Fruit fly (Drosophila melanogaster) whole organism, wandering third instar larva: ENCODE data around the gene CG17672.

Experiments used
- Abd-B ChIP-seq: fragments of >200 bp; optimal IDR thresholded peaks from 2 replicates; lab custom pipeline; 2017; ENCODE audit warnings: missing biosample characterization, missing genetic modification characterization
- CG32264 ChIP-seq: fragments of 200-800 bp; sonication (Bioruptor generic); optimal IDR thresholded peaks from 2 replicates; lab custom pipeline; 2016; ENCODE audit warnings: missing biosample characterization, missing genetic modification characterization
- CG9705 ChIP-seq: fragments of 200-800 bp; sonication (Bioruptor generic); optimal IDR thresholded peaks from 2 replicates; lab custom pipeline; 2018; ENCODE audit warnings: missing biosample characterization, mild to moderate bottlenecking, missing genetic modification characterization
- CrebA ChIP-seq: fragments of 200-800 bp; sonication (Bioruptor generic); optimal IDR thresholded peaks from 2 replicates; lab custom pipeline; 2016; ENCODE audit warnings: missing biosample characterization, mild to moderate bottlenecking, missing genetic modification characterization, borderline replicate concordance
- Dfd ChIP-seq: fragments of >200 bp; optimal IDR thresholded peaks from 2 replicates; lab custom pipeline; 2017; ENCODE audit warnings: missing biosample characterization, missing genetic modification characterization
- Dif ChIP-seq: fragments of 200-275, 200-300 bp; sonication (Bioruptor generic); optimal IDR thresholded peaks from 2 replicates; lab custom pipeline; 2018; ENCODE audit warnings: missing biosample characterization, missing genetic modification characterization; ENCODE audit not compliant: partially characterized antibody
- GATAd ChIP-seq: sonication (Bioruptor generic); optimal IDR thresholded peaks from 2 replicates; lab custom pipeline; 2016; ENCODE audit warnings: missing biosample characterization, missing genetic modification characterization
- HLH106 ChIP-seq: fragments of 200-800 bp; optimal IDR thresholded peaks from 3 replicates; lab custom pipeline; 2019; ENCODE audit warnings: missing biosample characterization, mild to moderate bottlenecking, missing genetic modification characterization, moderate library complexity
- Hnf4 ChIP-seq: fragments of 200-800 bp; sonication (Bioruptor generic); optimal IDR thresholded peaks from 2 replicates; lab custom pipeline; 2016; ENCODE audit warnings: missing biosample characterization, mild to moderate bottlenecking, missing genetic modification characterization
- Hr78 ChIP-seq: fragments of >200 bp; optimal IDR thresholded peaks from 2 replicates; lab custom pipeline; 2017; ENCODE audit warnings: missing biosample characterization, missing genetic modification characterization
- Hr83 ChIP-seq: fragments of 200-300 bp; sonication (Bioruptor generic); optimal IDR thresholded peaks from 2 replicates; lab custom pipeline; 2016; ENCODE audit warnings: missing biosample characterization, mild to moderate bottlenecking, missing genetic modification characterization, moderate library complexity; ENCODE audit not compliant: poor library complexity, severe bottlenecking
- Jra ChIP-seq: sonication (Bioruptor generic); optimal IDR thresholded peaks from 2 replicates; lab custom pipeline; 2016; ENCODE audit warnings: missing biosample characterization, missing genetic modification characterization
- Mio ChIP-seq: sonication (Bioruptor generic); optimal IDR thresholded peaks from 2 replicates; lab custom pipeline; 2016; ENCODE audit warnings: missing biosample characterization, missing genetic modification characterization
- Myc ChIP-seq: fragments of >200 bp; optimal IDR thresholded peaks from 2 replicates; lab custom pipeline; 2017
- N ChIP-seq: fragments of >200 bp; optimal IDR thresholded peaks from 2 replicates; lab custom pipeline; 2018; ENCODE audit warnings: missing biosample characterization, missing external identifiers, missing genetic modification characterization
- OdsH ChIP-seq: fragments of 200-800 bp; sonication (Bioruptor generic); optimal IDR thresholded peaks from 2 replicates; lab custom pipeline; 2016; ENCODE audit warnings: missing biosample characterization, mild to moderate bottlenecking, missing genetic modification characterization
- Rel ChIP-seq, 2 experiments: fragments of 200-800 bp; sonication (Bioruptor generic) in 1 of 2; optimal IDR thresholded peaks; 2 replicates in 1 of 2; 3 replicates in 1 of 2; lab custom pipeline; 2016 to 2019; ENCODE audit warnings: mild to moderate bottlenecking in 2 of 2, missing biosample characterization in 2 of 2, missing genetic modification characterization in 2 of 2, moderate library complexity in 1 of 2
- Sp1 ChIP-seq: fragments of 200-800 bp; sonication (Bioruptor generic); optimal IDR thresholded peaks from 3 replicates; lab custom pipeline; 2019; ENCODE audit warnings: missing biosample characterization, mild to moderate bottlenecking, missing genetic modification characterization, moderate library complexity
- Vsx2 ChIP-seq: fragments of 200-300, 225-300 bp; sonication (Bioruptor generic); optimal IDR thresholded peaks from 2 replicates; lab custom pipeline; 2018; ENCODE audit warnings: missing biosample characterization, missing genetic modification characterization; ENCODE audit not compliant: partially characterized antibody
- br ChIP-seq: fragments of 200-800 bp; sonication (Bioruptor generic); optimal IDR thresholded peaks from 2 replicates; lab custom pipeline; 2016; ENCODE audit warnings: missing biosample characterization, missing genetic modification characterization
- brk ChIP-seq: fragments of 200-800 bp; sonication (Bioruptor generic); optimal IDR thresholded peaks from 2 replicates; lab custom pipeline; 2016; ENCODE audit warnings: missing biosample characterization, mild to moderate bottlenecking, missing genetic modification characterization
- dl ChIP-seq, 2 experiments: fragments of 175-275, 200-275 bp in 1 of 2; fragments of 200-275 bp in 1 of 2; sonication (Bioruptor generic); optimal IDR thresholded peaks; lab custom pipeline; 2018; ENCODE audit warnings: mild to moderate bottlenecking in 2 of 2, missing biosample characterization in 2 of 2, missing genetic modification characterization in 2 of 2, moderate library complexity in 2 of 2; ENCODE audit not compliant: partially characterized antibody in 2 of 2, insufficient read depth in 1 of 2
- dmrt93B ChIP-seq: fragments of 200-800 bp; sonication (Bioruptor generic); optimal IDR thresholded peaks from 2 replicates; lab custom pipeline; 2018; ENCODE audit warnings: missing biosample characterization, mild to moderate bottlenecking, missing genetic modification characterization
- dsf ChIP-seq: sonication (Bioruptor generic); optimal IDR thresholded peaks from 2 replicates; lab custom pipeline; 2016; ENCODE audit warnings: missing biosample characterization, missing genetic modification characterization, borderline replicate concordance
- ey ChIP-seq: fragments of 200-800 bp; sonication (Bioruptor generic); optimal IDR thresholded peaks from 2 replicates; lab custom pipeline; 2016; ENCODE audit warnings: missing biosample characterization, missing genetic modification characterization
- foxo ChIP-seq, 2 experiments: fragments of 200-800 bp; sonication (Bioruptor generic); optimal IDR thresholded peaks; 2 replicates in 1 of 2; 3 replicates in 1 of 2; lab custom pipeline; 2016 to 2017; ENCODE audit warnings: missing biosample characterization in 2 of 2, missing genetic modification characterization in 2 of 2
- fru ChIP-seq: fragments of 200-800 bp; sonication (Bioruptor generic); optimal IDR thresholded peaks from 3 replicates; lab custom pipeline; 2016; ENCODE audit warnings: missing biosample characterization, mild to moderate bottlenecking, missing genetic modification characterization
- h ChIP-seq: fragments of 200-800 bp; sonication (Bioruptor generic); optimal IDR thresholded peaks from 3 replicates; lab custom pipeline; 2016; ENCODE audit warnings: missing biosample characterization, mild to moderate bottlenecking, missing genetic modification characterization
- jim ChIP-seq: fragments of 175-275, 200-325 bp; sonication (Bioruptor generic); optimal IDR thresholded peaks from 2 replicates; lab custom pipeline; 2016; ENCODE audit warnings: missing biosample characterization, mild to moderate bottlenecking, missing genetic modification characterization
- lola ChIP-seq: fragments of >200 bp; optimal IDR thresholded peaks from 2 replicates; lab custom pipeline; 2017; ENCODE audit warnings: missing biosample characterization, missing genetic modification characterization
- pan ChIP-seq: fragments of >200 bp; optimal IDR thresholded peaks from 2 replicates; lab custom pipeline; 2017
- psq ChIP-seq: fragments of 200-800 bp; sonication (Bioruptor generic); optimal IDR thresholded peaks from 3 replicates; lab custom pipeline; 2017; ENCODE audit warnings: missing biosample characterization, mild to moderate bottlenecking, missing genetic modification characterization, moderate library complexity
- rgr ChIP-seq: fragments of 200-800 bp; sonication (Bioruptor generic); optimal IDR thresholded peaks from 3 replicates; lab custom pipeline; 2016; ENCODE audit warnings: missing biosample characterization, mild to moderate bottlenecking, missing genetic modification characterization
- sage ChIP-seq: fragments of 200-800 bp; sonication (Bioruptor generic); optimal IDR thresholded peaks from 2 replicates; lab custom pipeline; 2016; ENCODE audit warnings: missing biosample characterization, mild to moderate bottlenecking, missing genetic modification characterization
- sv ChIP-seq: fragments of 200-800 bp; sonication (Bioruptor generic); optimal IDR thresholded peaks from 3 replicates; lab custom pipeline; 2016; ENCODE audit warnings: missing biosample characterization, missing genetic modification characterization
- tai ChIP-seq: sonication (Bioruptor generic); optimal IDR thresholded peaks from 2 replicates; lab custom pipeline; 2016; ENCODE audit warnings: missing biosample characterization, missing genetic modification characterization
- usp ChIP-seq: fragments of >200 bp; optimal IDR thresholded peaks from 2 replicates; lab custom pipeline; 2017; ENCODE audit warnings: missing biosample characterization, missing genetic modification characterization
- woc ChIP-seq: sonication (Bioruptor generic); optimal IDR thresholded peaks from 2 replicates; lab custom pipeline; 2016; ENCODE audit warnings: missing biosample characterization, mild to moderate bottlenecking, missing genetic modification characterization

The CG17672 gene

dm6 chr3L:13015823-13016465 lies 12.8 kb upstream of the CG17672 start, which contains the start of gene CG11267:
CG11267 (plus strand) TSS chr3L:13016050.
- no peak for TF ChIP-seq lola
- TF ChIP-seq HLH106 (tag; lab: Kevin White, UChicago): peak; percentile 84
- peak; percentile 38 for TF ChIP-seq sv (GFP tag; lab: Kevin White, UChicago)
- TF ChIP-seq Rel (GFP tag; optimal IDR thresholded peaks at IDR 0.05; lab: Kevin White, UChicago): no peak
- TF ChIP-seq Rel (tag; optimal IDR thresholded peaks at IDR 0.05; lab: Kevin White, UChicago): peak; percentile 41
- peak; percentile 70 for TF ChIP-seq fru (GFP tag; lab: Kevin White, UChicago)
- TF ChIP-seq Hr83 (GFP tag; lab: Kevin White, UChicago): peak; percentile 86
- TF ChIP-seq ey: peak; percentile 67
- TF ChIP-seq Sp1 (GFP tag; lab: Kevin White, UChicago): peak; percentile 81
- TF ChIP-seq CG9705 (GFP tag; lab: Kevin White, UChicago): peak; percentile 82
- TF ChIP-seq Mio (GFP tag; lab: Kevin White, UChicago): no peak
- TF ChIP-seq brk (GFP tag; lab: Kevin White, UChicago): peak; percentile 21
- peak; percentile 60 for TF ChIP-seq sage (GFP tag; lab: Kevin White, UChicago)
- TF ChIP-seq pan (lab: Kevin White, UChicago): no peak
- no peak for TF ChIP-seq Hr78 (GFP tag; lab: Kevin White, UChicago)
- TF ChIP-seq dmrt93B (GFP tag; lab: Kevin White, UChicago): no peak
- TF ChIP-seq rgr: peak; percentile 70
- TF ChIP-seq Dfd: no peak
- peak; percentile 65 for TF ChIP-seq tai
- peak; percentile 77 for TF ChIP-seq h (GFP tag; lab: Kevin White, UChicago)
- TF ChIP-seq Hnf4 (GFP tag; lab: Kevin White, UChicago): peak; percentile 79
- TF ChIP-seq Myc (lab: Kevin White, UChicago): peak; percentile 5
- TF ChIP-seq foxo (GFP tag; optimal IDR thresholded peaks at IDR 0.05; lab: Kevin White, UChicago): peak in 1 of 2 experiments; percentile 80
- TF ChIP-seq Dif (GFP tag; lab: Kevin White, UChicago): no peak
- peak; percentile 46 for TF ChIP-seq psq (GFP tag; lab: Kevin White, UChicago)
- no peak for TF ChIP-seq Abd-B
- TF ChIP-seq N (GFP tag; lab: Kevin White, UChicago): no peak
- TF ChIP-seq CG32264: peak; percentile 36
- peak; percentile 68 for TF ChIP-seq br (GFP tag; lab: Kevin White, UChicago)
- TF ChIP-seq woc (GFP tag; lab: Kevin White, UChicago): peak; percentile 59
- TF ChIP-seq OdsH (GFP tag; lab: Kevin White, UChicago): peak; percentile 49

dm6 chr3L:13017803-13018324 lies 10.9 kb upstream of the CG17672 start, which contains the start of the genes mRpL20 and Icmt:
mRpL20 (minus strand) TSS chr3L:13017867.
Icmt (plus strand) TSS chr3L:13018266.
- TF ChIP-seq rgr (peak; percentile 94), sage (GFP tag; lab: Kevin White, UChicago) (peak; percentile 76), Hr78 (GFP tag; lab: Kevin White, UChicago) (no peak), Dfd (peak; percentile 79), psq (GFP tag; lab: Kevin White, UChicago) (peak; percentile 93), usp (GFP tag; lab: Kevin White, UChicago) (no peak), woc (GFP tag; lab: Kevin White, UChicago) (peak; percentile 72), dsf (peak; percentile 83), h (GFP tag; lab: Kevin White, UChicago) (peak; percentile 89), Mio (GFP tag; lab: Kevin White, UChicago) (no peak), br (GFP tag; lab: Kevin White, UChicago) (peak; percentile 71), Sp1 (GFP tag; lab: Kevin White, UChicago) (peak; percentile 97), OdsH (GFP tag; lab: Kevin White, UChicago) (peak; percentile 93), Hr83 (GFP tag; lab: Kevin White, UChicago) (peak; percentile 55), CG9705 (GFP tag; lab: Kevin White, UChicago) (peak; percentile 75), N (GFP tag; lab: Kevin White, UChicago) (no peak), Vsx2 (GFP tag; lab: Kevin White, UChicago) (no peak), Dif (GFP tag; lab: Kevin White, UChicago) (no peak), ey (peak; percentile 69), Jra (GFP tag; lab: Kevin White, UChicago) (peak; percentile 84), jim (GFP tag; lab: Kevin White, UChicago) (no peak), Abd-B (no peak), dmrt93B (GFP tag; lab: Kevin White, UChicago) (peak; percentile 77), HLH106 (tag; lab: Kevin White, UChicago) (peak; percentile 97), brk (GFP tag; lab: Kevin White, UChicago) (peak; percentile 83), Myc (lab: Kevin White, UChicago) (no peak), CrebA (GFP tag; lab: Kevin White, UChicago) (no peak), sv (GFP tag; lab: Kevin White, UChicago) (peak; percentile 76), foxo (GFP tag; optimal IDR thresholded peaks at IDR 0.05; lab: Kevin White, UChicago) (peak in 1 of 2 experiments; percentile 97), lola (no peak), Rel (GFP tag; optimal IDR thresholded peaks at IDR 0.05; lab: Kevin White, UChicago) (peak; percentile 3), Rel (tag; optimal IDR thresholded peaks at IDR 0.05; lab: Kevin White, UChicago) (peak; percentile 85), fru (GFP tag; lab: Kevin White, UChicago) (peak; percentile 89), CG32264 (peak; percentile 51), pan (lab: Kevin White, UChicago) (no peak), GATAd (GFP tag; lab: Kevin White, UChicago) (peak; percentile 51), Hnf4 (GFP tag; lab: Kevin White, UChicago) (peak; percentile 93), dl (GFP tag; optimal IDR thresholded peaks at IDR 0.05; lab: Kevin White, UChicago; ENCODE audit: insufficient read depth in 1 of 2, partially characterized antibody in 2 of 2) (no peak), tai (peak; percentile 89)
